Fruit fly (Drosophila melanogaster) whole organism, prepupa: ENCODE data around the gene unk.

ENCODE experiments used
- CG3032 ChIP-seq: fragments of 200-800 bp; optimal IDR thresholded peaks from 2 replicates; lab custom pipeline; 2019; ENCODE audit warnings: missing biosample characterization, mild to moderate bottlenecking, missing genetic modification characterization, moderate library complexity
- CG34406 ChIP-seq: fragments of 200-800 bp; sonication (Bioruptor generic); optimal IDR thresholded peaks from 3 replicates; lab custom pipeline; 2016; ENCODE audit warnings: missing biosample characterization, missing genetic modification characterization
- OdsH ChIP-seq: fragments of 200-800 bp; sonication (Bioruptor generic); optimal IDR thresholded peaks from 3 replicates; lab custom pipeline; 2016; ENCODE audit warnings: missing biosample characterization, missing genetic modification characterization
- eg ChIP-seq: fragments of 200-800 bp; sonication (Bioruptor generic); IDR thresholded peaks from 3 replicates; pipeline ENCODE4 v1.3.6; 2022; ENCODE audit warnings: missing biosample characterization, missing genetic modification characterization
- lz ChIP-seq: fragments of 200-800 bp; sonication (Bioruptor generic); optimal IDR thresholded peaks from 3 replicates; lab custom pipeline; 2016; ENCODE audit warnings: missing biosample characterization, missing genetic modification characterization

DNA sequence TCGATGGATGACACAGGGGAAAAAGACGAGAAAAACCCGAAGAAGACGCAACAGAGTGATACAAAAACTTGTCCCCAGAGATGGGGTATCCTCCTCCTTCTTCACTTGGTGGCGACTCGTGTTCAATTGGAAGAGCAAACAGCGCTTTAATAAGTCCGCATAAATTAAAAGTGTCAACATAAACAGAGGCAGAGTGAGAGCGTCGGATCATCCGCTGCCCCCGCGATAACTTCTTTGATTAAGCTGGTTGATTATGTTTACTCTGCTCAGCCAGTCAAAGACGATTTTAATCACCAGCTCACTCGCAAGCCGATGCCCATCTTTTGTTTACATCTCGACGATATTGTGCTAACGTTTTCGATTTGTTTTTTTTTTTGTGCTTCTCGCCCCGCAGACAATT, 37.8 kb downstream of the unk start:
- TF ChIP-seq eg (GFP tag; lab: Robert Waterston, UW): no peak
- TF ChIP-seq CG3032: no peak
- peak; percentile 9 for TF ChIP-seq CG34406
- TF ChIP-seq OdsH (GFP tag; lab: Kevin White, UChicago): no peak
- TF ChIP-seq lz (GFP tag; lab: Kevin White, UChicago): no peak
